Worm (Caenorhabditis elegans): ENCODE data around the gene srh-21.

The srh-21 gene

ce11 chrV:4932814-4933213 is 6.3 kb downstream of the srh-21 start, which contains the start of gene C02E7.10:
Gene C02E7.10 (minus strand): TSS chrV:4933045.
- no peak for TF ChIP-seq ceh-16 (tag; optimal IDR thresholded peaks at IDR 0.05)
- no peak for TF ChIP-seq mml-1 (tag; optimal IDR thresholded peaks at IDR 0.05)
- no peak for TF ChIP-seq ztf-4 (tag; optimal IDR thresholded peaks at IDR 0.05)

- TF ChIP-seq ama-1 (optimal IDR thresholded peaks at IDR 0.05) (no peak), fos-1 (tag; optimal IDR thresholded peaks at IDR 0.05) (no peak), ceh-9 (tag; optimal IDR thresholded peaks at IDR 0.05) (no peak), elt-2 (tag; optimal IDR thresholded peaks at IDR 0.05) (no peak), tbx-2 (tag; optimal IDR thresholded peaks at IDR 0.05) (no peak), ztf-11 (tag; optimal IDR thresholded peaks at IDR 0.05) (no peak), snpc-4 (tag; optimal IDR thresholded peaks at IDR 0.05) (no peak), nhr-28 (tag; optimal IDR thresholded peaks at IDR 0.05) (no peak), mml-1 (tag; optimal IDR thresholded peaks at IDR 0.05) (no peak), fkh-10 (GFP tag; optimal IDR thresholded peaks at IDR 0.05) (no peak), elt-1 (tag; optimal IDR thresholded peaks at IDR 0.05) (no peak), hmg-11 (tag; optimal IDR thresholded peaks at IDR 0.05) (no peak), lin-39 (tag; optimal IDR thresholded peaks at IDR 0.05) (no peak)
Measured at ce11 chrV:4933268-4933667, 6.8 kb downstream of the srh-21 start.

ce11 chrV:4934406-4934805 is 7.9 kb downstream of the srh-21 start, which contains the start of gene catp-2:
Gene catp-2 (plus strand): TSS chrV:4934706.
- TF ChIP-seq elt-2 (tag; optimal IDR thresholded peaks at IDR 0.05) (no peak), ceh-82 (tag; optimal IDR thresholded peaks at IDR 0.05) (no peak), fos-1 (tag; optimal IDR thresholded peaks at IDR 0.05) (no peak), jun-1 (tag; optimal IDR thresholded peaks at IDR 0.05) (no peak), nhr-67 (tag; optimal IDR thresholded peaks at IDR 0.05) (no peak), ztf-4 (tag; optimal IDR thresholded peaks at IDR 0.05) (no peak), snpc-4 (tag; optimal IDR thresholded peaks at IDR 0.05) (no peak)

ce11 chrV:4935096-4935495 is 8.6 kb downstream of the srh-21 start:
- no peak for TF ChIP-seq skn-1 (tag; optimal IDR thresholded peaks at IDR 0.05)
- no peak for TF ChIP-seq daf-12 (tag; optimal IDR thresholded peaks at IDR 0.05)
- peak; percentile 51 for TF ChIP-seq pqm-1 (tag; optimal IDR thresholded peaks at IDR 0.05)
- TF ChIP-seq elt-2 (tag; optimal IDR thresholded peaks at IDR 0.05) = peak; percentile 37
- TF ChIP-seq nhr-67 (tag; optimal IDR thresholded peaks at IDR 0.05) = no peak
- TF ChIP-seq lin-15B (tag; optimal IDR thresholded peaks at IDR 0.05) = no peak

ce11 chrV:4937337-4937736 is 10.9 kb downstream of the srh-21 start:
- TF ChIP-seq nhr-43 (tag; optimal IDR thresholded peaks at IDR 0.05; ENCODE audit: poor library complexity, severe bottlenecking) (no peak), hmg-11 (tag; optimal IDR thresholded peaks at IDR 0.05) (no peak), ceh-9 (tag; optimal IDR thresholded peaks at IDR 0.05) (no peak), fos-1 (tag; optimal IDR thresholded peaks at IDR 0.05) (no peak), ztf-11 (tag; optimal IDR thresholded peaks at IDR 0.05) (no peak), eor-1 (tag; optimal IDR thresholded peaks at IDR 0.05) (no peak)

ce11 chrV:4944219-4944618 is 17.7 kb downstream of the srh-21 start, which contains the start of gene str-211:
Gene str-211 (minus strand): TSS chrV:4944319.
- no peak for TF ChIP-seq lin-15B (tag; optimal IDR thresholded peaks at IDR 0.05)
- TF ChIP-seq fkh-10 (GFP tag; optimal IDR thresholded peaks at IDR 0.05) = no peak
- TF ChIP-seq mdl-1 (tag; optimal IDR thresholded peaks at IDR 0.05) = no peak
- no peak for TF ChIP-seq nhr-77 (tag; optimal IDR thresholded peaks at IDR 0.05)
- no peak for TF ChIP-seq nhr-25 (tag; optimal IDR thresholded peaks at IDR 0.05)
- no peak for TF ChIP-seq elt-2 (tag; optimal IDR thresholded peaks at IDR 0.05)
- TF ChIP-seq ZK546.5 (tag; optimal IDR thresholded peaks at IDR 0.05) = no peak
- TF ChIP-seq eor-1 (tag; optimal IDR thresholded peaks at IDR 0.05) = no peak
- TF ChIP-seq elt-3 (tag; optimal IDR thresholded peaks at IDR 0.05) = no peak
- no peak for TF ChIP-seq jun-1 (tag; optimal IDR thresholded peaks at IDR 0.05)
- TF ChIP-seq R02D3.7 (tag; optimal IDR thresholded peaks at IDR 0.05) = no peak
- no peak for TF ChIP-seq nhr-76 (tag; optimal IDR thresholded peaks at IDR 0.05)
- no peak for TF ChIP-seq unc-39 (tag; optimal IDR thresholded peaks at IDR 0.05)
- no peak for TF ChIP-seq unc-62 (GFP tag; optimal IDR thresholded peaks at IDR 0.05)
- no peak for TF ChIP-seq hmg-11 (tag; optimal IDR thresholded peaks at IDR 0.05)
- TF ChIP-seq elt-1 (tag; optimal IDR thresholded peaks at IDR 0.05) = no peak
- TF ChIP-seq nfya-1 (tag; optimal IDR thresholded peaks at IDR 0.05; ENCODE audit: insufficient read depth) = no peak
- no peak for TF ChIP-seq ztf-11 (tag; optimal IDR thresholded peaks at IDR 0.05)
- TF ChIP-seq snpc-4 (tag; optimal IDR thresholded peaks at IDR 0.05) = no peak
